Fruit fly (Drosophila melanogaster): ENCODE data around the gene Rox8.

The Rox8 gene

DNA sequence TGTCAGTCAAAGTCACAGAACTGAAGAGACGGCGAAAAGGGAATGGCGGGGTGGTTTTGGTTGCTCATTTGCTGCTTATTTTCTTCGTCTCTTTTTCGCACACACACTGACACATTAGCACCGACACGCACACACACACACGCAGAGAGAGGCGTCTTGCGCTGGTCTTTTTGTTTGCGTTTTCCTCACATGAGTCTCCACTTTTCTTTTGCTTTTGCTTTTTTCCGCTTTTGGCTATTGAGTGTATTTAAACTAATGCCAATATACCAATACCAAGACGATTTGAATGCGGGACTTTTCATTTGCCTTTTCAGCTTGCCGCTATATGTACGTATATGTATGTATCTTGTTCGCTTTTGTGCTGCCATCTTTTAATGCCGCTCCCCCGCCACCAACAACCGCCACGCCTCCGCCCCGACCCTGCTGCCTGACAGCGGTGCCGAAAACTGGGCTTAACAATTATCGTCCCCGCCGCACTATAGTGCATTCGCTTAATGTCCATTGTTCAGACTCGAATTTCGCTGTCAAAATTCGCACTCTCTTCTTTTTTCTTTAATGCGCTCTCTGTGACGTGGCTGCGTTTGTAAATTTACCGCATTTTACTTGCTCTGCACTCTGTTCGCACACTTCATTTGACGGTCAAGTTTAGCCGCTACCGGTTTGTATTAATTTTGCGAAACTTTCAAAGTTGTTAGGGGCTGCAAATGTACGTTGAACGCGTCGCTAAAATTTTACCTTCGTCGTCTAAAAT, 664 bp downstream of the Rox8 start, which contains the start of gene CG5986:
Gene CG5986 (plus strand): TSS at position 565 of the 751 bp plus-strand sequence.
- TF ChIP-seq insv (GFP tag; optimal IDR thresholded peaks at IDR 0.05) (peak in 1 of 2 experiments; percentile 5), CG18599 (GFP tag; optimal IDR thresholded peaks at IDR 0.05) (peak; percentile 3), NC2β (GFP tag; optimal IDR thresholded peaks at IDR 0.05) (no peak), stc (GFP tag; IDR thresholded peaks at IDR 0.05) (no peak), bsh (GFP tag; optimal IDR thresholded peaks at IDR 0.05) (peak in 1 of 2 experiments; percentile 36), Ptx1 (GFP tag; IDR thresholded peaks at IDR 0.05) (no peak), schlank (tag; optimal IDR thresholded peaks at IDR 0.05) (no peak), Dip2 (GFP tag; IDR thresholded peaks at IDR 0.05) (no peak), ERR (GFP tag; optimal IDR thresholded peaks at IDR 0.05) (peak; percentile 64), croc (GFP tag; conservative IDR thresholded peaks at IDR 0.05) (no peak), row (GFP tag; IDR thresholded peaks at IDR 0.05) (no peak), Deaf1 (tag; optimal IDR thresholded peaks at IDR 0.05) (no peak), chinmo (GFP tag; IDR thresholded peaks at IDR 0.05; ENCODE audit: partially characterized antibody) (0 out of 4 replicates have a peak, but pooled peaks have one; percentile 39), dmrt99B (tag; optimal IDR thresholded peaks at IDR 0.05) (no peak), Atf6 (GFP tag; IDR thresholded peaks at IDR 0.05) (peak; percentile 33; the same call in 1 of the 2 replicates), crol (GFP tag; IDR thresholded peaks at IDR 0.05) (peak; percentile 86), exex (tag; optimal IDR thresholded peaks at IDR 0.05) (no peak), Atf-2 (GFP tag; optimal IDR thresholded peaks at IDR 0.05) (no peak), Hsf (GFP tag; optimal IDR thresholded peaks at IDR 0.05) (no peak), prd (optimal IDR thresholded peaks at IDR 0.05) (no peak), prd (GFP tag; IDR thresholded peaks at IDR 0.05) (0 out of 3 replicates have a peak, but pooled peaks have one; percentile 20), twi (tag; optimal IDR thresholded peaks at IDR 0.05) (no peak), CG17361 (GFP tag; IDR thresholded peaks at IDR 0.05) (no peak), CG32767 (GFP tag; IDR thresholded peaks at IDR 0.05) (peak; percentile 37; the same call in 1 of the 2 replicates), Sox102F (GFP tag; optimal IDR thresholded peaks at IDR 0.05) (no peak), MBD-R2 (GFP tag; IDR thresholded peaks at IDR 0.05) (peak; percentile 30; the same call in 1 of the 2 replicates), CG4282 (GFP tag; optimal IDR thresholded peaks at IDR 0.05) (no peak), mam (GFP tag; optimal IDR thresholded peaks at IDR 0.05) (no peak), CG11247 (GFP tag; IDR thresholded peaks at IDR 0.05) (no peak), CG3065 (GFP tag; optimal IDR thresholded peaks at IDR 0.05) (peak; percentile 28), Stat92E (GFP tag; optimal IDR thresholded peaks at IDR 0.05) (no peak), CG6175 (GFP tag; IDR thresholded peaks at IDR 0.05) (no peak), CG13123 (GFP tag; optimal IDR thresholded peaks at IDR 0.05) (no peak), CG4360 (GFP tag; IDR thresholded peaks at IDR 0.05) (no peak), MESR4 (GFP tag; optimal IDR thresholded peaks at IDR 0.05) (peak; percentile 58), zfh1 (GFP tag; IDR thresholded peaks at IDR 0.05) (0 out of 3 replicates have a peak, but pooled peaks have one; percentile 11), Dfd (GFP tag; optimal IDR thresholded peaks at IDR 0.05) (peak in 1 of 2 experiments; percentile 17), fu2 (GFP tag; optimal IDR thresholded peaks at IDR 0.05) (no peak), CG8388 (GFP tag; optimal IDR thresholded peaks at IDR 0.05) (no peak), wdn (GFP tag; IDR thresholded peaks at IDR 0.05) (no peak), cwo (GFP tag; optimal IDR thresholded peaks at IDR 0.05) (no peak), CG13296 (GFP tag; optimal IDR thresholded peaks at IDR 0.05) (no peak), CG1792 (GFP tag; optimal IDR thresholded peaks at IDR 0.05) (no peak), Hr3 (GFP tag; optimal IDR thresholded peaks at IDR 0.05) (no peak), BEAF-32 (GFP tag; optimal IDR thresholded peaks at IDR 0.05) (no peak), gcm2 (GFP tag; optimal IDR thresholded peaks at IDR 0.05) (no peak), CG2129 (GFP tag; IDR thresholded peaks at IDR 0.05; ENCODE audit: partially characterized antibody) (no peak), hth (optimal IDR thresholded peaks at IDR 0.05) (no peak), Nf-YC (tag; optimal IDR thresholded peaks at IDR 0.05) (no peak), CG15479 (GFP tag; optimal IDR thresholded peaks at IDR 0.05) (peak; percentile 46)

Data from whole organism, embryonic.